Fruit fly (Drosophila melanogaster): Measurements from ENCODE around the gene Socs36E.

DNA sequence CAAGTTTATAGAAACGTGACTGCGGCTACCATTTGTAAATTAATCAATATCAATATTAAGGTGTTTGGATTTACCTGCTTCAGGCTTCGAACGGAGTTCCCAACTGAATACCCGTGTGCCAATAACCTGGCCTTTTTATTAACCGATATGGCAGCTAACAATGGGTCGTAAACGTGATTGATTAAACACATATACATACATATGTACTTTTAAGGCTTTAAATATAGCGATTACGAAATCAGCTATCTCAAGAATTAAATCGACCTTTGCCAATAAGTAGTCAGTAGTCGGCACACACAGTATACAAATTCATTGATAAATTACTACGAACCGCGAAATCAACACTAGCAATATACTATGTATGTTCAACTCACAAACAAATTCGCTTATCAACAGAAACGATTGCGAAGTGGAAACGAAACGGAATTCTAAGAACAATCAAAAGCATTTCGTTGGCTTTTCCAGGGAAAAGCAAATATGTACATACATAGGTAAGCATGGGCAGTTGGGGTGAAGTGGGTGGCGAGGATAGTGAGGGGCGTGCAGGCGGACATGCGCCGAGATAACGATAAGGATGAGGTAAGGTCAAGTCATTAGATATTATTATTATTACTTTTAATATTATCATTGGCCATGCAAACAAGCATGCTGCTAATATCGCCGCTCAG lies 3.5 kb downstream of the Socs36E start:
- TF ChIP-seq ttk (optimal IDR thresholded peaks at IDR 0.05): no peak
- no peak for TF ChIP-seq insv (optimal IDR thresholded peaks at IDR 0.05)
- no peak for TF ChIP-seq h (optimal IDR thresholded peaks at IDR 0.05)
- no peak for TF ChIP-seq Myc (optimal IDR thresholded peaks at IDR 0.05)
- TF ChIP-seq Sin3A (optimal IDR thresholded peaks at IDR 0.05): no peak
- no peak for TF ChIP-seq psq (optimal IDR thresholded peaks at IDR 0.05)
